Fruit fly (Drosophila melanogaster) whole organism, wandering third instar larva: ENCODE data around the gene Swip-1.

Experiments used
- CrebA ChIP-seq: fragments of 200-800 bp; sonication (Bioruptor generic); optimal IDR thresholded peaks from 2 replicates; lab custom pipeline; 2016; ENCODE audit warnings: missing biosample characterization, mild to moderate bottlenecking, missing genetic modification characterization, borderline replicate concordance
- usp ChIP-seq: fragments of >200 bp; optimal IDR thresholded peaks from 2 replicates; lab custom pipeline; 2017; ENCODE audit warnings: missing biosample characterization, missing genetic modification characterization

DNA sequence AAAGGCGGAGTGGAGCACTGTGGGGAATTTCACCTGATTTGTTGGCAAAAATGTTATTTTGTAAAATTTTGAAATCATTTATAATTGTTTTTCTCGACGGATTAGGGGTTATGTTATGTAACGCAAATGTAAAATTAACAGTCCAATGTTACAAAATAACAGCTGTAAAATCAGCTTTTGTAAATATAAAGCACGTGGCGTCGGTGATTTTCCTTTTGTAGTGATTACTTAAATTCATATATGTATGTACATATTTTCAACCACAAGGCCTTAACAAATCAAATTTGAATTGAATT is 35.1 kb upstream of the Swip-1 start, which contains the start of gene CG15172:
- TF ChIP-seq usp (no peak), CrebA (GFP tag; lab: Kevin White, UChicago) (no peak)
